Worm (Caenorhabditis elegans) whole organism, L1 larva: ENCODE results near the gene npl-4.2.

ENCODE experiments used
- aly-2 ChIP-seq: fragments of 150-350 bp; optimal IDR thresholded peaks from 2 replicates; lab custom pipeline; 2014; ENCODE audit warnings: missing biosample characterization, missing genetic modification characterization
- ama-1 ChIP-seq: fragments of 150-350 bp; optimal IDR thresholded peaks from 2 replicates; lab custom pipeline; 2014
- dpl-1 ChIP-seq, 3 experiments: fragments of 150-350 bp in 2 of 3; sonication (generic microtip) in 1 of 3; optimal IDR thresholded peaks; 2 replicates each; lab custom pipeline; 2014 to 2017; ENCODE audit warnings: missing biosample characterization in 3 of 3, missing genetic modification characterization in 3 of 3, missing genetic modification reagents in 3 of 3
- elt-3 ChIP-seq, 6 experiments: fragments of 150-350 bp in 1 of 6; sonication (generic microtip); optimal IDR thresholded peaks; 2 replicates each; lab custom pipeline; 2017 to 2018; ENCODE audit warnings: missing biosample characterization in 6 of 6, missing genetic modification characterization in 6 of 6, inconsistent platforms in 1 of 6
- fkh-10 ChIP-seq: sonication (generic microtip); optimal IDR thresholded peaks from 2 replicates; lab custom pipeline; 2017; ENCODE audit warnings: missing biosample characterization, missing genetic modification reagents, missing genetic modification characterization
- lsy-2 ChIP-seq, 2 experiments: fragments of 150-350 bp; optimal IDR thresholded peaks; 2 replicates each; lab custom pipeline; 2014; ENCODE audit warnings: missing biosample characterization in 2 of 2, missing genetic modification characterization in 2 of 2
- nhr-12 ChIP-seq: sonication (generic microtip); optimal IDR thresholded peaks from 2 replicates; lab custom pipeline; 2017; ENCODE audit warnings: missing biosample characterization, missing genetic modification characterization
- nhr-20 ChIP-seq: sonication (generic microtip); optimal IDR thresholded peaks from 2 replicates; lab custom pipeline; 2016; ENCODE audit warnings: mild to moderate bottlenecking, missing genetic modification characterization, missing compliant biosample characterization
- nhr-237 ChIP-seq: fragments of 150-350 bp; optimal IDR thresholded peaks from 2 replicates; lab custom pipeline; 2014; ENCODE audit warnings: missing biosample characterization, missing genetic modification characterization
- nhr-90 ChIP-seq: sonication (generic microtip); optimal IDR thresholded peaks from 2 replicates; lab custom pipeline; 2016; ENCODE audit warnings: mild to moderate bottlenecking, missing genetic modification characterization, missing compliant biosample characterization; ENCODE audit not compliant: poor library complexity
- skn-1 ChIP-seq: fragments of 150-350 bp; optimal IDR thresholded peaks from 2 replicates; lab custom pipeline; 2014; ENCODE audit warnings: missing biosample characterization, missing genetic modification characterization
- snpc-4 ChIP-seq: fragments of 150-350 bp; optimal IDR thresholded peaks from 2 replicates; lab custom pipeline; 2014; ENCODE audit warnings: missing biosample characterization, missing genetic modification characterization
- unc-62 ChIP-seq: fragments of 150-350 bp; optimal IDR thresholded peaks from 2 replicates; lab custom pipeline; 2014; ENCODE audit warnings: missing biosample characterization, missing genetic modification reagents, missing genetic modification characterization
- xbp-1 ChIP-seq: sonication (generic microtip); optimal IDR thresholded peaks from 2 replicates; lab custom pipeline; 2016; ENCODE audit warnings: missing genetic modification characterization, missing compliant biosample characterization

ce11 chrII:5661735-5662177 is 39.1 kb downstream of the npl-4.2 start:
- no peak for TF ChIP-seq unc-62
- TF ChIP-seq nhr-237 (tag; lab: Kevin White, UChicago) = peak; percentile 47
- TF ChIP-seq lsy-2 (tag; optimal IDR thresholded peaks at IDR 0.05; lab: Kevin White, UChicago) = peak; percentile 77 to 88
- TF ChIP-seq ama-1 (lab: Kevin White, UChicago) = peak; percentile 99
- TF ChIP-seq nhr-12 (tag; lab: Kevin White, UChicago) = no peak
- TF ChIP-seq nhr-90 (tag; lab: Kevin White, UChicago) = peak; percentile 82
- TF ChIP-seq aly-2 = peak; percentile 66
- TF ChIP-seq fkh-10 (GFP tag; lab: Kevin White, UChicago) = peak; percentile 66
- peak; percentile 60 for TF ChIP-seq skn-1 (tag; lab: Kevin White, UChicago)
- TF ChIP-seq nhr-20 = peak; percentile 87
- peak; percentile 34 to 62 (median 48) for TF ChIP-seq dpl-1 (GFP tag; optimal IDR thresholded peaks at IDR 0.05; lab: Kevin White, UChicago)
- peak in 1 of 6 experiments; percentile 43 for TF ChIP-seq elt-3 (tag; optimal IDR thresholded peaks at IDR 0.05; lab: Kevin White, UChicago)
- TF ChIP-seq snpc-4 (tag; lab: Kevin White, UChicago) = peak; percentile 58
- TF ChIP-seq xbp-1 (tag; lab: Kevin White, UChicago) = peak; percentile 82
